Worm (Caenorhabditis elegans) whole organism, mixed stage, embryonic: Measurements from ENCODE around the gene lsd-1.

Source experiments
- M03D4.4 ChIP-seq: sonication (generic microtip); optimal IDR thresholded peaks from 2 replicates; lab custom pipeline; 2017; ENCODE audit warnings: mild to moderate bottlenecking, missing genetic modification characterization, missing compliant biosample characterization
- bed-3 ChIP-seq: fragments of 200-800 bp; sonication (Bioruptor generic); optimal IDR thresholded peaks from 3 replicates; lab custom pipeline; 2018; ENCODE audit warnings: mild to moderate bottlenecking, missing genetic modification characterization, moderate library complexity, missing compliant biosample characterization
- blmp-1 ChIP-seq: fragments of 150-350 bp; optimal IDR thresholded peaks from 2 replicates; lab custom pipeline; 2014; ENCODE audit warnings: missing biosample characterization, missing genetic modification characterization
- ceh-39 ChIP-seq: fragments of 150-350 bp; optimal IDR thresholded peaks from 2 replicates; lab custom pipeline; 2014; ENCODE audit warnings: missing biosample characterization, missing genetic modification characterization
- ceh-83 ChIP-seq: fragments of 200-800 bp; sonication (Bioruptor generic); optimal IDR thresholded peaks from 2 replicates; lab custom pipeline; 2018; ENCODE audit warnings: mild to moderate bottlenecking, missing genetic modification characterization, missing compliant biosample characterization
- ces-1 ChIP-seq: fragments of 150-350 bp; optimal IDR thresholded peaks from 2 replicates; lab custom pipeline; 2014; ENCODE audit warnings: missing biosample characterization, missing genetic modification reagents, missing genetic modification characterization
- cnd-1 ChIP-seq: fragments of 200-800 bp; sonication (Bioruptor generic); optimal IDR thresholded peaks from 2 replicates; lab custom pipeline; 2018; ENCODE audit warnings: mild to moderate bottlenecking, missing genetic modification characterization, missing compliant biosample characterization
- elt-1 ChIP-seq: sonication (generic microtip); optimal IDR thresholded peaks from 2 replicates; lab custom pipeline; 2017; ENCODE audit warnings: missing genetic modification characterization, mild to moderate bottlenecking, missing compliant biosample characterization, antibody characterized with exemption, moderate library complexity, borderline replicate concordance; ENCODE audit not compliant: insufficient read depth
- elt-3 ChIP-seq: fragments of 150-350 bp; optimal IDR thresholded peaks from 2 replicates; lab custom pipeline; 2014; ENCODE audit warnings: missing biosample characterization, missing genetic modification characterization
- ham-2 ChIP-seq: fragments of 200-800 bp; sonication (Bioruptor generic); optimal IDR thresholded peaks from 2 replicates; lab custom pipeline; 2018; ENCODE audit warnings: mild to moderate bottlenecking, missing genetic modification characterization, missing compliant biosample characterization
- hlh-1 ChIP-seq: fragments of 150-350 bp; optimal IDR thresholded peaks from 2 replicates; lab custom pipeline; 2014; ENCODE audit warnings: missing biosample characterization, missing genetic modification reagents, missing genetic modification characterization
- lin-13 ChIP-seq: fragments of 150-350 bp; optimal IDR thresholded peaks from 2 replicates; lab custom pipeline; 2014; ENCODE audit warnings: missing biosample characterization, missing genetic modification characterization
- lin-32 ChIP-seq: fragments of 200-800 bp; sonication (Bioruptor generic); optimal IDR thresholded peaks from 2 replicates; lab custom pipeline; 2018; ENCODE audit warnings: mild to moderate bottlenecking, missing genetic modification characterization, missing compliant biosample characterization
- lsy-2 ChIP-seq: fragments of 150-350 bp; optimal IDR thresholded peaks from 2 replicates; lab custom pipeline; 2014; ENCODE audit warnings: missing biosample characterization, missing genetic modification characterization
- mab-5 ChIP-seq: fragments of 150-350 bp; optimal IDR thresholded peaks from 2 replicates; lab custom pipeline; 2014; ENCODE audit warnings: missing biosample characterization, missing genetic modification characterization
- mep-1 ChIP-seq: fragments of 150-350 bp; optimal IDR thresholded peaks from 2 replicates; lab custom pipeline; 2017; ENCODE audit warnings: missing biosample characterization, missing genetic modification reagents, missing genetic modification characterization, inconsistent platforms
- nhr-12 ChIP-seq: fragments of 150-350 bp; optimal IDR thresholded peaks from 2 replicates; lab custom pipeline; 2014; ENCODE audit warnings: missing biosample characterization, missing genetic modification characterization
- nhr-2 ChIP-seq: fragments of 150-350 bp; optimal IDR thresholded peaks from 2 replicates; lab custom pipeline; 2014; ENCODE audit warnings: missing biosample characterization, missing genetic modification characterization
- nhr-237 ChIP-seq: fragments of 150-350 bp; optimal IDR thresholded peaks from 2 replicates; lab custom pipeline; 2014; ENCODE audit warnings: missing biosample characterization, missing genetic modification characterization
- nhr-28 ChIP-seq: fragments of 150-350 bp; optimal IDR thresholded peaks from 2 replicates; lab custom pipeline; 2014; ENCODE audit warnings: missing biosample characterization, missing genetic modification characterization
- nhr-76 ChIP-seq: sonication (generic microtip); optimal IDR thresholded peaks from 2 replicates; lab custom pipeline; 2017; ENCODE audit warnings: missing biosample characterization, missing genetic modification characterization
- pha-4 ChIP-seq: fragments of 150-350 bp; optimal IDR thresholded peaks from 2 replicates; lab custom pipeline; 2018; ENCODE audit warnings: missing biosample characterization, missing genetic modification reagents, missing genetic modification characterization
- sem-2 ChIP-seq: fragments of 200-800 bp; sonication (Bioruptor generic); optimal IDR thresholded peaks from 2 replicates; lab custom pipeline; 2018; ENCODE audit warnings: mild to moderate bottlenecking, missing genetic modification characterization, missing compliant biosample characterization
- snpc-4 ChIP-seq: fragments of 150-350 bp; optimal IDR thresholded peaks from 2 replicates; lab custom pipeline; 2014; ENCODE audit warnings: missing biosample characterization, missing genetic modification characterization
- sptf-1 ChIP-seq: sonication (generic microtip); optimal IDR thresholded peaks from 2 replicates; lab custom pipeline; 2017; ENCODE audit warnings: mild to moderate bottlenecking, missing genetic modification characterization, moderate library complexity, missing compliant biosample characterization
- tbx-8 ChIP-seq: fragments of 200-800 bp; sonication (Bioruptor generic); optimal IDR thresholded peaks from 2 replicates; lab custom pipeline; 2018; ENCODE audit warnings: mild to moderate bottlenecking, missing genetic modification characterization, moderate library complexity, missing compliant biosample characterization
- unc-120 ChIP-seq: sonication (generic microtip); optimal IDR thresholded peaks from 2 replicates; lab custom pipeline; 2017; ENCODE audit warnings: missing genetic modification characterization, missing compliant biosample characterization; ENCODE audit not compliant: poor library complexity, severe bottlenecking
- unc-39 ChIP-seq: fragments of 150-350 bp; optimal IDR thresholded peaks from 2 replicates; lab custom pipeline; 2014; ENCODE audit warnings: missing biosample characterization, missing genetic modification characterization
- zip-8 ChIP-seq: fragments of 150-350 bp; optimal IDR thresholded peaks from 2 replicates; lab custom pipeline; 2014; ENCODE audit warnings: missing biosample characterization, missing genetic modification characterization
- ztf-11 ChIP-seq: fragments of 150-350 bp; optimal IDR thresholded peaks from 2 replicates; lab custom pipeline; 2014; ENCODE audit warnings: missing biosample characterization, missing genetic modification characterization

The lsd-1 gene

DNA sequence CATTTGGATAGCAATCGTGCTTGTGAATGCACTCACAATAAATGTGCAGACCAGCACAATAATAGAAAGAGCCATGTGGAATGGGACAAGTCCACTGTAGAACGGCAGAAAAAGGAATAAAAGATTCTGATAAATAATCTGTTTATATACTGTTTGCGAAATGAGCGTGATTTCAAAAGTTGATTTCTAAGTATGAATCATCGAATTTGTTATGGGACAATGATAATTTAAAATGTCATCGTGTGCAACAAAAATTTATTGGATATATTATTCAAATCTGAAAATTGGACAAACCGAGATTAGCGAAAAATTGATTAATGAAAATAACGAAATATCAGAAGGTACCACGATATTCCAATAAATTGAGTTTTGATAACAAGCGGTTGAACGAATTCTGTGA, 9.8 kb upstream of the lsd-1 start, which contains the start of gene F55G7.5:
Gene F55G7.5, minus strand, starts transcription at position 101 of the 400 bp plus-strand sequence.
- no peak for TF ChIP-seq zip-8 (tag; lab: Kevin White, UChicago)
- no peak for TF ChIP-seq nhr-12
- TF ChIP-seq hlh-1 (tag; lab: Kevin White, UChicago), result no peak
- no peak for TF ChIP-seq ces-1 (GFP tag; lab: Kevin White, UChicago)
- no peak for TF ChIP-seq tbx-8
- TF ChIP-seq ztf-11 (tag; lab: Kevin White, UChicago), result no peak
- TF ChIP-seq lin-32 (GFP tag; lab: Kevin White, UChicago), result no peak
- TF ChIP-seq bed-3 (GFP tag; lab: Kevin White, UChicago), result no peak
- no peak for TF ChIP-seq lsy-2 (tag; lab: Kevin White, UChicago)
- no peak for TF ChIP-seq ham-2 (GFP tag; lab: Kevin White, UChicago)
- TF ChIP-seq ceh-39, result no peak
- no peak for TF ChIP-seq mep-1
- TF ChIP-seq ceh-83, result no peak
- TF ChIP-seq M03D4.4 (tag; lab: Kevin White, UChicago), result no peak
- no peak for TF ChIP-seq nhr-237 (tag; lab: Kevin White, UChicago)
- TF ChIP-seq nhr-2 (tag; lab: Kevin White, UChicago), result no peak
- TF ChIP-seq snpc-4 (tag; lab: Kevin White, UChicago), result no peak

DNA sequence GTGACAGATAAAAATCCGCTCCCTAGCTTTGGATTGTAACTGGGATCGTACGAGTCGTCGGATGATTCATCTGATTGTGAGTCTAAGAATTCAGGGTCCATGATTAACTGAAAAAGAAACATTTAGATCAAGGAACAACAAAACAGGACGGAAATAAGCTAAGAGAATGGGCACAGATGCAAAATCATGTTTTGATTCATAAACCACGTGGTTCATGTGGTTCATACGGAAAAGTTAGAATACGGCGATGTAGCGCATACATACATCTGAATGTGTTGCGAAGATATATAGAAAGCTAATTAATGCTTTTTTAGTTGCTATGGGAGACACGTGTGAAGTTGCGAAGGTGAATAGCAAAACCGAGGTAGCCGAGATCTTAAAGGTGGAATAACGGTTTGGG, 6.7 kb upstream of the lsd-1 start, which contains the start of gene F55G7.3:
Gene F55G7.3, minus strand, starts transcription at position 101 of the 400 bp plus-strand sequence.
- TF ChIP-seq unc-120 (tag; lab: Kevin White, UChicago) (no peak), nhr-28 (no peak), blmp-1 (tag; lab: Kevin White, UChicago) (no peak), lin-32 (GFP tag; lab: Kevin White, UChicago) (no peak), nhr-12 (no peak), mep-1 (no peak), sem-2 (no peak), hlh-1 (tag; lab: Kevin White, UChicago) (no peak), nhr-2 (tag; lab: Kevin White, UChicago) (no peak), cnd-1 (no peak), nhr-237 (tag; lab: Kevin White, UChicago) (no peak), nhr-76 (tag; lab: Kevin White, UChicago) (no peak), mab-5 (tag; lab: Kevin White, UChicago) (no peak), snpc-4 (tag; lab: Kevin White, UChicago) (no peak), elt-1 (tag; lab: Kevin White, UChicago) (no peak), lsy-2 (tag; lab: Kevin White, UChicago) (no peak), elt-3 (tag; lab: Kevin White, UChicago) (no peak), ces-1 (GFP tag; lab: Kevin White, UChicago) (no peak), sptf-1 (tag; lab: Kevin White, UChicago) (no peak), ham-2 (GFP tag; lab: Kevin White, UChicago) (no peak)

DNA sequence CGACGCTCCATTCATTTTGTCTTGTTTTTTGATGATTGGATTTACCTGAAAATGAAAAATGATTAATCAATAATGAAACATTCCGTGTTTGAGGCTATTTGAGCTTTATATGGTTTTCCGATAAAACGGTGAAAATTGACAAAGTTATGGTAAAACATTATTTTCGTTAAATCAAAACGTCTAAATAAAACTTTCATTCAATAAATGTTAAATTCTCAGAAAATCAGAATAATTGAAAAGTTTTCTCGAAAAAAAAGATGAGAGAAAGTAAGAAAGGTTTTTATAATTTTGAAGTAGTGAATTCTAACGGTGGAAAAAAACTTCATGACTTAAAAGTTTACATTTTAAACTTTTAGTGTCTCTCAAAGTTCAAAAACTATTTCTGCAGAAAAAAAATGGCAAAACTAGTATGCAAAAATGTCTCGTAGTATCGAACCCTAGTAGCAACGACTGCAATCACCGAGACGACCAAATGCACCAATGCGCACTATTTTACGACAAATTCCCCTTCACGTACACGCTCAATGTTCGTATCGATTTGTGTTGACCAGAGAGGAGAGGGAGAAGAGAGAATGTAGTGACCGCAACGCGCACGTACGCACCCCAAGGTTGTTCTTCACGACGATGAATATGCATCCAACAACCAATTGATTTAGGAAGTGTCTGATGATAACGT, 1.7 kb upstream of the lsd-1 start, which contains the start of gene nfya-1:
Gene nfya-1, minus strand, starts transcription at position 51 of the 676 bp plus-strand sequence.
- TF ChIP-seq ces-1 (GFP tag; lab: Kevin White, UChicago) (peak; percentile 44), sem-2 (no peak), lin-13 (peak; percentile 32), lin-32 (GFP tag; lab: Kevin White, UChicago) (no peak), mep-1 (peak; percentile 38), snpc-4 (tag; lab: Kevin White, UChicago) (no peak), M03D4.4 (tag; lab: Kevin White, UChicago) (no peak), ceh-39 (peak; percentile 59), unc-39 (tag; lab: Kevin White, UChicago) (no peak), nhr-28 (no peak), pha-4 (tag; lab: Kevin White, UChicago) (peak; percentile 28), hlh-1 (tag; lab: Kevin White, UChicago) (peak; percentile 62)

DNA sequence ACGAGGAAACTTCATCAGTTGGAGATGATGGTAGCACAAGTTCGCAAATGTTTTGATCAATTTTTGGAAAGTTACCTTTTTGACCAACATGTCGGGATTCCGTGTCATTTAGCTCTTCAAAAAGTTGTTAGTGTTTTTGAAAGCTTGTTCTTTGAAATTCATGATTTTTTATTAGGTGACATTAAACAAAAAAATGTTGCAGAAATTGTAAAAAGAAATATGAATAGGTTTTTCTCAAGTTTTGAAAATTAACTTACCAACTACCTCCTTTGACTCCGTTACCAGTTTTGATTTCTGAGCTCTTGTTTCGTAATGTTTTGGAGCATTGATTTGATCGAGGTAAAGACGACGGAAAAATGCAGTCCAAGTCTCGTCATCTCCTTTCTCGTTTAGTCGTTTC, 3.5 kb downstream of the lsd-1 start:
- TF ChIP-seq hlh-1 (tag; lab: Kevin White, UChicago) (no peak), ztf-11 (tag; lab: Kevin White, UChicago) (no peak), unc-39 (tag; lab: Kevin White, UChicago) (no peak), sem-2 (no peak), elt-3 (tag; lab: Kevin White, UChicago) (no peak), nhr-76 (tag; lab: Kevin White, UChicago) (no peak)
